Fruit fly (Drosophila melanogaster) whole organism, embryonic: ENCODE measurements around the gene ab.

Experiments used
- Bdp1 ChIP-seq: fragments of 200-800 bp; sonication (Bioruptor generic); optimal IDR thresholded peaks from 3 replicates; lab custom pipeline; 2016; ENCODE audit warnings: missing biosample characterization, missing genetic modification characterization
- Bteb2 ChIP-seq: fragments of 200-800 bp; sonication (Bioruptor generic); optimal IDR thresholded peaks from 2 replicates; lab custom pipeline; 2016; ENCODE audit warnings: missing biosample characterization, missing genetic modification characterization
- CG10654 ChIP-seq: fragments of 200-800 bp; sonication (Bioruptor generic); optimal IDR thresholded peaks from 2 replicates; lab custom pipeline; 2016; ENCODE audit warnings: missing biosample characterization, missing genetic modification characterization
- CG12236 ChIP-seq: fragments of 200-800 bp; sonication (Bioruptor generic); optimal IDR thresholded peaks from 2 replicates; lab custom pipeline; 2016; ENCODE audit warnings: missing biosample characterization, missing genetic modification characterization
- CG12391 ChIP-seq: fragments of 200-800 bp; sonication (Bioruptor generic); optimal IDR thresholded peaks from 3 replicates; lab custom pipeline; 2018; ENCODE audit warnings: missing biosample characterization, mild to moderate bottlenecking, missing genetic modification characterization, moderate library complexity
- CG13624 ChIP-seq: fragments of 200-800 bp; sonication (Bioruptor generic); optimal IDR thresholded peaks from 2 replicates; lab custom pipeline; 2016; ENCODE audit warnings: missing biosample characterization, missing genetic modification characterization
- CG14667 ChIP-seq: fragments of 200-800 bp; sonication (Bioruptor generic); IDR thresholded peaks from 2 replicates; pipeline ENCODE4 v1.3.6; 2022; ENCODE audit warnings: missing biosample characterization, missing genetic modification characterization
- CG15479 ChIP-seq: fragments of 200-800 bp; sonication (Bioruptor generic); optimal IDR thresholded peaks from 3 replicates; lab custom pipeline; 2019; ENCODE audit warnings: missing biosample characterization, mild to moderate bottlenecking, missing genetic modification characterization, moderate library complexity
- CG1603 ChIP-seq: fragments of 200-800 bp; sonication (Bioruptor generic); optimal IDR thresholded peaks from 2 replicates; lab custom pipeline; 2019; ENCODE audit warnings: missing biosample characterization, mild to moderate bottlenecking, missing genetic modification characterization, moderate library complexity
- CG16813 ChIP-seq: fragments of 200-800 bp; sonication (Bioruptor generic); IDR thresholded peaks from 3 replicates; pipeline ENCODE4 v1.3.6; 2022; ENCODE audit warnings: missing biosample characterization, missing genetic modification characterization; ENCODE audit not compliant: partially characterized antibody
- CG18599 ChIP-seq: fragments of 200-800 bp; sonication (Bioruptor generic); optimal IDR thresholded peaks from 3 replicates; lab custom pipeline; 2017; ENCODE audit warnings: missing biosample characterization, missing genetic modification characterization, mild to moderate bottlenecking, moderate library complexity, missing genetic modification reagents
- CG2129 ChIP-seq: fragments of 200-800 bp; sonication (Bioruptor generic); IDR thresholded peaks from 2 replicates; pipeline ENCODE4 v1.3.6; 2022; ENCODE audit warnings: missing biosample characterization, missing genetic modification characterization; ENCODE audit not compliant: partially characterized antibody
- CG3407 ChIP-seq: fragments of 200-800 bp; sonication (Bioruptor generic); optimal IDR thresholded peaks from 2 replicates; lab custom pipeline; 2018; ENCODE audit warnings: missing biosample characterization, mild to moderate bottlenecking, missing genetic modification characterization
- CG4328 ChIP-seq: fragments of 200-800 bp; sonication (Bioruptor generic); optimal IDR thresholded peaks from 3 replicates; lab custom pipeline; 2017; ENCODE audit warnings: missing biosample characterization, missing genetic modification reagents, missing genetic modification characterization
- CG6272 ChIP-seq: fragments of 200-800 bp; sonication (Bioruptor generic); IDR thresholded peaks from 2 replicates; pipeline ENCODE4 v1.3.6; 2022; ENCODE audit warnings: missing biosample characterization, missing genetic modification characterization
- CG7556 ChIP-seq: fragments of 200-800 bp; sonication (Bioruptor generic); optimal IDR thresholded peaks from 2 replicates; lab custom pipeline; 2017; ENCODE audit warnings: missing biosample characterization, mild to moderate bottlenecking, missing genetic modification characterization
- CG8290 ChIP-seq, 3 experiments: fragments of 200-800 bp; sonication (Bioruptor generic); optimal IDR thresholded peaks; 2 replicates each; lab custom pipeline; 2016 to 2019; ENCODE audit warnings: missing biosample characterization in 3 of 3, missing genetic modification characterization in 3 of 3, mild to moderate bottlenecking in 2 of 3, moderate library complexity in 1 of 3
- CG8359 ChIP-seq: fragments of 200-800 bp; sonication (Bioruptor generic); optimal IDR thresholded peaks from 2 replicates; lab custom pipeline; 2017; ENCODE audit warnings: missing biosample characterization, mild to moderate bottlenecking, missing genetic modification characterization, borderline replicate concordance
- CG9609 ChIP-seq: fragments of 200-800 bp; sonication (Bioruptor generic); optimal IDR thresholded peaks from 3 replicates; lab custom pipeline; 2016; ENCODE audit warnings: missing biosample characterization, missing genetic modification characterization
- Chrac-16 ChIP-seq: fragments of 200-800 bp; sonication (Bioruptor generic); optimal IDR thresholded peaks from 3 replicates; lab custom pipeline; 2016; ENCODE audit warnings: missing biosample characterization, missing genetic modification characterization
- Doc3 ChIP-seq: fragments of 200-800 bp; sonication (Bioruptor generic); IDR thresholded peaks from 3 replicates; pipeline ENCODE4 v1.3.6; 2022; ENCODE audit warnings: missing biosample characterization, missing genetic modification characterization; ENCODE audit not compliant: partially characterized antibody
- Elba2 ChIP-seq: fragments of 200-800 bp; sonication (Bioruptor generic); optimal IDR thresholded peaks from 3 replicates; lab custom pipeline; 2016; ENCODE audit warnings: missing biosample characterization, missing genetic modification characterization
- Hr3 ChIP-seq: fragments of 200-800 bp; sonication (Bioruptor generic); optimal IDR thresholded peaks from 3 replicates; lab custom pipeline; 2016; ENCODE audit warnings: missing biosample characterization, missing genetic modification characterization
- Hr39 ChIP-seq: fragments of >200 bp; optimal IDR thresholded peaks from 2 replicates; lab custom pipeline; 2017
- Med ChIP-seq: fragments of 200-800 bp; sonication (Bioruptor generic); peaks from one replicate; lab custom pipeline; 2016; ENCODE audit warnings: missing biosample characterization, missing genetic modification characterization, mild to moderate bottlenecking, inconsistent platforms, moderate library complexity
- Myb ChIP-seq: fragments of 200-800 bp; sonication (Bioruptor generic); optimal IDR thresholded peaks from 2 replicates; lab custom pipeline; 2016; ENCODE audit warnings: missing biosample characterization, missing genetic modification characterization
- Opbp ChIP-seq: fragments of 200-800 bp; sonication (Bioruptor generic); IDR thresholded peaks from 3 replicates; pipeline ENCODE4 v1.3.6; 2022; ENCODE audit warnings: missing biosample characterization, missing genetic modification characterization; ENCODE audit not compliant: partially characterized antibody
- bigmax ChIP-seq: fragments of 200-800 bp; sonication (Bioruptor generic); optimal IDR thresholded peaks from 2 replicates; lab custom pipeline; 2018; ENCODE audit warnings: missing biosample characterization, mild to moderate bottlenecking, missing genetic modification characterization
- bowl ChIP-seq: fragments of 200-800 bp; sonication (Bioruptor generic); IDR thresholded peaks from 2 replicates; pipeline ENCODE4 v1.3.6; 2022; ENCODE audit warnings: missing biosample characterization, missing genetic modification characterization
- cato ChIP-seq: fragments of 200-800 bp; sonication (Bioruptor generic); optimal IDR thresholded peaks from 2 replicates; lab custom pipeline; 2016; ENCODE audit warnings: missing biosample characterization, missing genetic modification characterization, borderline replicate concordance
- crol ChIP-seq: fragments of 200-800 bp; sonication (Bioruptor generic); IDR thresholded peaks from 2 replicates; pipeline ENCODE4 v1.3.6; 2022; ENCODE audit warnings: missing biosample characterization, missing genetic modification characterization
- dm ChIP-seq: fragments of 200-800 bp; sonication (Bioruptor generic); optimal IDR thresholded peaks from 3 replicates; lab custom pipeline; 2016; ENCODE audit warnings: missing biosample characterization, missing genetic modification characterization
- fd3F ChIP-seq: fragments of 200-800 bp; sonication (Bioruptor generic); optimal IDR thresholded peaks from 2 replicates; lab custom pipeline; 2018; ENCODE audit warnings: missing biosample characterization, mild to moderate bottlenecking, missing genetic modification characterization, moderate library complexity
- hb ChIP-seq: fragments of 200-800 bp; sonication (Bioruptor generic); IDR thresholded peaks from 3 replicates; pipeline ENCODE4 v1.3.6; 2022; ENCODE audit warnings: missing biosample characterization, missing genetic modification characterization; ENCODE audit not compliant: partially characterized antibody
- lab ChIP-seq: fragments of 200-800 bp; sonication (Bioruptor generic); optimal IDR thresholded peaks from 3 replicates; lab custom pipeline; 2017; ENCODE audit warnings: missing biosample characterization, missing genetic modification characterization, mild to moderate bottlenecking, moderate library complexity, missing genetic modification reagents
- lov ChIP-seq, 2 experiments: fragments of 200-800 bp in 1 of 2; fragments of >200 bp in 1 of 2; sonication (Bioruptor generic) in 1 of 2; IDR thresholded peaks in 1 of 2; optimal IDR thresholded peaks in 1 of 2; 2 replicates in 1 of 2; 3 replicates in 1 of 2; pipeline versions ENCODE4 v1.3.6 to Lab custom; 2017 to 2022; ENCODE audit warnings: missing biosample characterization in 1 of 2, missing genetic modification characterization in 1 of 2
- odd ChIP-seq: fragments of 200-800 bp; sonication (Bioruptor generic); optimal IDR thresholded peaks from 2 replicates; lab custom pipeline; 2017; ENCODE audit warnings: missing biosample characterization, mild to moderate bottlenecking, missing genetic modification characterization
- peb ChIP-seq: fragments of 200-800 bp; sonication (Bioruptor generic); IDR thresholded peaks from 2 replicates; pipeline ENCODE4 v1.3.6; 2022; ENCODE audit warnings: missing biosample characterization, missing genetic modification characterization
- pho ChIP-seq: fragments of 200-800 bp; sonication (Bioruptor generic); optimal IDR thresholded peaks from 2 replicates; lab custom pipeline; 2016; ENCODE audit warnings: missing biosample characterization, missing genetic modification characterization
- row ChIP-seq: fragments of 200-800 bp; sonication (Bioruptor generic); IDR thresholded peaks from 3 replicates; pipeline ENCODE4 v1.3.6; 2022; ENCODE audit warnings: missing biosample characterization, missing genetic modification characterization
- scrt ChIP-seq: fragments of 200-800 bp; sonication (Bioruptor generic); optimal IDR thresholded peaks from 2 replicates; lab custom pipeline; 2018; ENCODE audit warnings: missing biosample characterization, mild to moderate bottlenecking, missing genetic modification characterization, moderate library complexity
- sens-2 ChIP-seq: fragments of 200-800 bp; sonication (Bioruptor generic); IDR thresholded peaks from 2 replicates; pipeline ENCODE4 v1.3.6; 2022; ENCODE audit warnings: missing biosample characterization, missing genetic modification characterization
- slp2 ChIP-seq: fragments of 200-800 bp; sonication (Bioruptor generic); optimal IDR thresholded peaks from 2 replicates; lab custom pipeline; 2016; ENCODE audit warnings: missing biosample characterization, missing genetic modification characterization
- so ChIP-seq: fragments of 200-800 bp; sonication (Bioruptor generic); IDR thresholded peaks from 3 replicates; pipeline ENCODE4 v1.3.6; 2022; ENCODE audit warnings: missing biosample characterization, missing genetic modification characterization
- ssp ChIP-seq: fragments of 200-800 bp; sonication (Bioruptor generic); IDR thresholded peaks from 2 replicates; pipeline ENCODE4 v1.3.6; 2022; ENCODE audit warnings: missing biosample characterization, missing genetic modification characterization
- tap ChIP-seq: fragments of 200-800 bp; optimal IDR thresholded peaks from 3 replicates; lab custom pipeline; 2019; ENCODE audit warnings: missing biosample characterization, mild to moderate bottlenecking, missing genetic modification characterization, moderate library complexity
- tgo ChIP-seq: fragments of 200-800 bp; sonication (Bioruptor generic); IDR thresholded peaks from 3 replicates; pipeline ENCODE4 v1.3.6; 2022; ENCODE audit warnings: missing biosample characterization, missing genetic modification characterization
- tna ChIP-seq: fragments of 200-800 bp; sonication (Bioruptor generic); IDR thresholded peaks from 2 replicates; pipeline ENCODE4 v1.3.6; 2022; ENCODE audit warnings: missing biosample characterization, missing genetic modification characterization; ENCODE audit not compliant: partially characterized antibody
- vnd ChIP-seq: fragments of 200-800 bp; sonication (Bioruptor generic); IDR thresholded peaks from 3 replicates; pipeline ENCODE4 v1.3.6; 2022; ENCODE audit warnings: missing biosample characterization, missing genetic modification characterization; ENCODE audit not compliant: partially characterized antibody

Gene ab

dm6 chr2L:11206604-11207238, 3.8 kb upstream of the ab start (continued):
- TF ChIP-seq vnd (GFP tag; lab: Robert Waterston, UW): no peak
- no peak for TF ChIP-seq bowl (GFP tag; lab: Robert Waterston, UW)
- no peak for TF ChIP-seq Bdp1
- no peak for TF ChIP-seq Hr3 (GFP tag; lab: Kevin White, UChicago)
- no peak for TF ChIP-seq lab (GFP tag; lab: Kevin White, UChicago)
- no peak for TF ChIP-seq crol (GFP tag; lab: Robert Waterston, UW)
- peak; percentile 31 for TF ChIP-seq CG8290 (GFP tag; optimal IDR thresholded peaks at IDR 0.05; lab: Kevin White, UChicago)
- peak; percentile 38 to 60 for TF ChIP-seq CG8290 (tag; optimal IDR thresholded peaks at IDR 0.05; lab: Kevin White, UChicago)
- TF ChIP-seq cato (GFP tag; lab: Kevin White, UChicago): no peak
- peak; percentile 20 for TF ChIP-seq CG12236
- TF ChIP-seq fd3F: no peak
- no peak for TF ChIP-seq pho (GFP tag; lab: Kevin White, UChicago)
- TF ChIP-seq CG8359 (GFP tag; lab: Kevin White, UChicago): no peak
- no peak for TF ChIP-seq Chrac-16 (GFP tag; lab: Kevin White, UChicago)
- no peak for TF ChIP-seq so (GFP tag; lab: Robert Waterston, UW)
- TF ChIP-seq tna: no peak
- TF ChIP-seq CG18599: no peak
- peak; percentile 10 for TF ChIP-seq CG15479 (GFP tag; lab: Kevin White, UChicago)
- TF ChIP-seq CG10654 (GFP tag; lab: Kevin White, UChicago): peak; percentile 2
- peak; percentile 1 for TF ChIP-seq CG13624 (GFP tag; lab: Kevin White, UChicago)
- TF ChIP-seq scrt (GFP tag; lab: Kevin White, UChicago): no peak
- no peak for TF ChIP-seq tap (tag; lab: Kevin White, UChicago)
- peak; percentile 52 for TF ChIP-seq odd (GFP tag; lab: Kevin White, UChicago)
- TF ChIP-seq CG16813 (GFP tag; lab: Robert Waterston, UW): no peak
- no peak for TF ChIP-seq Elba2 (GFP tag; lab: Kevin White, UChicago)
- TF ChIP-seq hb (GFP tag; lab: Robert Waterston, UW): no peak
- peak; percentile 54 for TF ChIP-seq CG3407 (GFP tag; lab: Kevin White, UChicago)
- no peak for TF ChIP-seq CG7556 (GFP tag; lab: Kevin White, UChicago)
- TF ChIP-seq CG14667 (GFP tag; lab: Robert Waterston, UW): no peak
- no peak for TF ChIP-seq Bteb2 (GFP tag; lab: Kevin White, UChicago)
- TF ChIP-seq CG12391 (tag; lab: Kevin White, UChicago): no peak
- no peak for TF ChIP-seq peb (GFP tag; lab: Robert Waterston, UW)
- no peak for TF ChIP-seq CG9609 (GFP tag; lab: Kevin White, UChicago)
- no peak for TF ChIP-seq Opbp (GFP tag; lab: Robert Waterston, UW)
- TF ChIP-seq dm (GFP tag; lab: Kevin White, UChicago): no peak
- TF ChIP-seq CG6272: no peak
- peak; percentile 85 for TF ChIP-seq Med (GFP tag; lab: Kevin White, UChicago)
- no peak for TF ChIP-seq Myb (GFP tag; lab: Kevin White, UChicago)
- no peak for TF ChIP-seq CG2129 (GFP tag; lab: Robert Waterston, UW)
- TF ChIP-seq tgo (GFP tag; lab: Robert Waterston, UW): 0 out of 3 replicates have a peak, but pooled peaks have one; percentile 13
- TF ChIP-seq CG1603 (tag; lab: Kevin White, UChicago): peak; percentile 62
- TF ChIP-seq ssp (GFP tag; lab: Robert Waterston, UW): no peak
- no peak for TF ChIP-seq Hr39 (lab: Kevin White, UChicago)
- no peak for TF ChIP-seq lov (optimal IDR thresholded peaks at IDR 0.05; lab: Kevin White, UChicago)
- 0 out of 3 replicates have a peak, but pooled peaks have one; percentile 67 for TF ChIP-seq lov (GFP tag; IDR thresholded peaks at IDR 0.05; lab: Robert Waterston, UW)
- TF ChIP-seq sens-2 (GFP tag; lab: Robert Waterston, UW): no peak; the same call in 1 of the 2 replicates
- no peak for TF ChIP-seq slp2 (GFP tag; lab: Kevin White, UChicago)
- TF ChIP-seq Doc3 (GFP tag; lab: Robert Waterston, UW): no peak
- 0 out of 3 replicates have a peak, but pooled peaks have one; percentile 11 for TF ChIP-seq row (GFP tag; lab: Robert Waterston, UW)
- peak; percentile 8 for TF ChIP-seq CG4328 (GFP tag; lab: Kevin White, UChicago)
- no peak for TF ChIP-seq bigmax (GFP tag; lab: Kevin White, UChicago)
